Fruit fly (Drosophila melanogaster) whole organism, embryonic: ENCODE measurements around the gene Hand.

Experiments
- Adf1 ChIP-seq: fragments of 200-800 bp; sonication (Bioruptor generic); IDR thresholded peaks from 2 replicates; pipeline ENCODE4 v1.3.6; 2022; ENCODE audit warnings: missing biosample characterization, missing genetic modification characterization
- Aef1 ChIP-seq: fragments of 200-800 bp; sonication (Bioruptor generic); IDR thresholded peaks from 3 replicates; pipeline ENCODE4 v1.3.6; 2022; ENCODE audit warnings: missing biosample characterization, missing genetic modification characterization
- Asciz ChIP-seq: fragments of 200-800 bp; sonication (Bioruptor generic); optimal IDR thresholded peaks from 2 replicates; lab custom pipeline; 2017; ENCODE audit warnings: missing biosample characterization, mild to moderate bottlenecking, missing genetic modification characterization, missing genetic modification reagents
- Atf3 ChIP-seq: fragments of 200-800 bp; sonication (Bioruptor generic); optimal IDR thresholded peaks from 3 replicates; lab custom pipeline; 2016; ENCODE audit warnings: missing biosample characterization, missing genetic modification characterization
- B-H2 ChIP-seq: fragments of 200-800 bp; sonication (Bioruptor generic); optimal IDR thresholded peaks from 2 replicates; lab custom pipeline; 2018; ENCODE audit warnings: missing biosample characterization, mild to moderate bottlenecking, missing genetic modification characterization
- CG10959 ChIP-seq: fragments of 200-800 bp; sonication (Bioruptor generic); IDR thresholded peaks from 2 replicates; pipeline ENCODE4 v1.3.6; 2022; ENCODE audit warnings: missing biosample characterization, missing genetic modification characterization
- CG11093 ChIP-seq: fragments of 200-800 bp; sonication (Bioruptor generic); IDR thresholded peaks from 3 replicates; pipeline ENCODE4 v1.3.6; 2022; ENCODE audit warnings: missing biosample characterization, missing genetic modification characterization
- CG11695 ChIP-seq: fragments of 200-800 bp; sonication (Bioruptor generic); IDR thresholded peaks from 3 replicates; pipeline ENCODE4 v1.3.6; 2022; ENCODE audit warnings: missing biosample characterization, missing genetic modification characterization
- CG12155 ChIP-seq: fragments of 200-800 bp; sonication (Bioruptor generic); optimal IDR thresholded peaks from 3 replicates; lab custom pipeline; 2016; ENCODE audit warnings: missing biosample characterization, missing genetic modification characterization
- CG1233 ChIP-seq: fragments of 200-800 bp; sonication (Bioruptor generic); optimal IDR thresholded peaks from 4 replicates; lab custom pipeline; 2018; ENCODE audit warnings: missing biosample characterization, mild to moderate bottlenecking, missing genetic modification characterization
- CG13296 ChIP-seq: fragments of 200-800 bp; sonication (Bioruptor generic); optimal IDR thresholded peaks from 3 replicates; lab custom pipeline; 2018; ENCODE audit warnings: missing biosample characterization, mild to moderate bottlenecking, missing genetic modification characterization
- CG13424 ChIP-seq: fragments of 200-800 bp; sonication (Bioruptor generic); optimal IDR thresholded peaks from 2 replicates; lab custom pipeline; 2019; ENCODE audit warnings: missing biosample characterization, mild to moderate bottlenecking, missing genetic modification characterization, moderate library complexity
- CG13624 ChIP-seq: fragments of 200-800 bp; sonication (Bioruptor generic); optimal IDR thresholded peaks from 2 replicates; lab custom pipeline; 2016; ENCODE audit warnings: missing biosample characterization, missing genetic modification characterization
- CG15696 ChIP-seq: fragments of 200-800 bp; sonication (Bioruptor generic); optimal IDR thresholded peaks from 2 replicates; lab custom pipeline; 2019; ENCODE audit warnings: missing biosample characterization, mild to moderate bottlenecking, missing genetic modification characterization, moderate library complexity
- CG16779 ChIP-seq: fragments of 200-800 bp; sonication (Bioruptor generic); IDR thresholded peaks from 2 replicates; pipeline ENCODE4 v1.3.6; 2022; ENCODE audit warnings: missing biosample characterization, missing genetic modification characterization
- CG1792 ChIP-seq: fragments of 200-800 bp; sonication (Bioruptor generic); optimal IDR thresholded peaks from 2 replicates; lab custom pipeline; 2016; ENCODE audit warnings: missing biosample characterization, missing genetic modification characterization
- CG18476 ChIP-seq: fragments of 200-800 bp; sonication (Bioruptor generic); optimal IDR thresholded peaks from 2 replicates; lab custom pipeline; 2016; ENCODE audit warnings: missing biosample characterization, mild to moderate bottlenecking, missing genetic modification characterization
- CG2202 ChIP-seq: fragments of 200-800 bp; sonication (Bioruptor generic); optimal IDR thresholded peaks from 2 replicates; lab custom pipeline; 2018; ENCODE audit warnings: missing biosample characterization, mild to moderate bottlenecking, missing genetic modification characterization
- CG2875 ChIP-seq: fragments of 200-800 bp; sonication (Bioruptor generic); optimal IDR thresholded peaks from 2 replicates; lab custom pipeline; 2017; ENCODE audit warnings: missing biosample characterization, mild to moderate bottlenecking, missing genetic modification characterization, missing genetic modification reagents
- CG31388 ChIP-seq: fragments of 200-800 bp; sonication (Bioruptor generic); optimal IDR thresholded peaks from 2 replicates; lab custom pipeline; 2016; ENCODE audit warnings: missing biosample characterization, missing genetic modification characterization
- CG3163 ChIP-seq: fragments of 200-800 bp; sonication (Bioruptor generic); optimal IDR thresholded peaks from 3 replicates; lab custom pipeline; 2016; ENCODE audit warnings: missing biosample characterization, missing genetic modification characterization
- CG4404 ChIP-seq: fragments of 200-800 bp; sonication (Bioruptor generic); IDR thresholded peaks from 2 replicates; pipeline ENCODE4 v1.3.6; 2022; ENCODE audit warnings: missing biosample characterization, missing genetic modification characterization
- CG6791 ChIP-seq: fragments of 200-800 bp; sonication (Bioruptor generic); IDR thresholded peaks from 3 replicates; pipeline ENCODE4 v1.3.6; 2022; ENCODE audit warnings: missing biosample characterization, missing genetic modification characterization; ENCODE audit not compliant: partially characterized antibody
- D19A ChIP-seq: fragments of 200-800 bp; optimal IDR thresholded peaks from 3 replicates; lab custom pipeline; 2019; ENCODE audit warnings: missing biosample characterization, mild to moderate bottlenecking, missing genetic modification characterization, moderate library complexity
- Drgx ChIP-seq: fragments of 200-800 bp; sonication (Bioruptor generic); IDR thresholded peaks from 2 replicates; pipeline ENCODE4 v1.3.6; 2022; ENCODE audit warnings: missing biosample characterization, missing genetic modification characterization
- HLH54F ChIP-seq: fragments of 200-800 bp; sonication (Bioruptor generic); optimal IDR thresholded peaks from 3 replicates; lab custom pipeline; 2016; ENCODE audit warnings: missing biosample characterization, missing genetic modification characterization
- Lhr ChIP-seq: fragments of 200-800 bp; sonication (Bioruptor generic); optimal IDR thresholded peaks from 3 replicates; lab custom pipeline; 2017; ENCODE audit warnings: mild to moderate bottlenecking, missing biosample characterization, missing genetic modification reagents, missing genetic modification characterization
- NC2β ChIP-seq: fragments of 200-800 bp; sonication (Bioruptor generic); optimal IDR thresholded peaks from 2 replicates; lab custom pipeline; 2016; ENCODE audit warnings: missing biosample characterization, missing genetic modification characterization
- Oli ChIP-seq: fragments of 200-800 bp; sonication (Bioruptor generic); optimal IDR thresholded peaks from 2 replicates; lab custom pipeline; 2018; ENCODE audit warnings: missing biosample characterization, mild to moderate bottlenecking, missing genetic modification characterization, moderate library complexity
- Ravus ChIP-seq: fragments of 200-800 bp; sonication (Bioruptor generic); IDR thresholded peaks from 2 replicates; pipeline ENCODE4 v1.3.6; 2022; ENCODE audit warnings: missing biosample characterization, missing genetic modification characterization
- Side ChIP-seq: fragments of 200-800 bp; sonication (Bioruptor generic); optimal IDR thresholded peaks from 2 replicates; lab custom pipeline; 2016; ENCODE audit warnings: missing biosample characterization, missing genetic modification characterization
- amos ChIP-seq: fragments of 200-800 bp; sonication (Bioruptor generic); IDR thresholded peaks from 2 replicates; pipeline ENCODE4 v1.3.6; 2022; ENCODE audit warnings: missing biosample characterization, missing genetic modification characterization; ENCODE audit not compliant: partially characterized antibody
- aop ChIP-seq: fragments of 200-800 bp; sonication (Bioruptor generic); IDR thresholded peaks from 2 replicates; pipeline ENCODE4 v1.3.6; 2022; ENCODE audit warnings: missing biosample characterization, missing genetic modification characterization
- ash1 ChIP-seq: fragments of 200-800 bp; sonication (Bioruptor generic); optimal IDR thresholded peaks from 2 replicates; lab custom pipeline; 2018; ENCODE audit warnings: missing biosample characterization, mild to moderate bottlenecking, missing genetic modification characterization
- chm ChIP-seq: fragments of 200-800 bp; sonication (Bioruptor generic); IDR thresholded peaks from 2 replicates; pipeline ENCODE4 v1.3.6; 2022; ENCODE audit warnings: missing biosample characterization, missing genetic modification characterization
- dimm ChIP-seq: fragments of 200-800 bp; sonication (Bioruptor generic); IDR thresholded peaks from 2 replicates; pipeline ENCODE4 v1.3.6; 2022; ENCODE audit warnings: missing biosample characterization, missing genetic modification characterization
- exex ChIP-seq: fragments of 200-800 bp; sonication (Bioruptor generic); optimal IDR thresholded peaks from 4 replicates; lab custom pipeline; 2018; ENCODE audit warnings: missing biosample characterization, mild to moderate bottlenecking, missing genetic modification characterization, moderate library complexity
- fd102C ChIP-seq: fragments of 200-800 bp; sonication (Bioruptor generic); optimal IDR thresholded peaks from 2 replicates; lab custom pipeline; 2018; ENCODE audit warnings: missing biosample characterization, mild to moderate bottlenecking, missing genetic modification characterization, moderate library complexity
- gem ChIP-seq: fragments of 200-800 bp; sonication (Bioruptor generic); optimal IDR thresholded peaks from 2 replicates; lab custom pipeline; 2019; ENCODE audit warnings: missing biosample characterization, mild to moderate bottlenecking, missing genetic modification characterization, moderate library complexity
- onecut ChIP-seq: fragments of 200-800 bp; sonication (Bioruptor generic); IDR thresholded peaks from 2 replicates; pipeline ENCODE4 v1.3.6; 2022; ENCODE audit warnings: missing biosample characterization, missing genetic modification characterization
- org-1 ChIP-seq: fragments of 200-800 bp; sonication (Bioruptor generic); optimal IDR thresholded peaks from 2 replicates; lab custom pipeline; 2017; ENCODE audit warnings: missing biosample characterization, missing genetic modification characterization
- pb ChIP-seq: fragments of 200-800 bp; sonication (Bioruptor generic); optimal IDR thresholded peaks from 3 replicates; lab custom pipeline; 2016; ENCODE audit warnings: missing biosample characterization, missing genetic modification characterization
- pum ChIP-seq: fragments of 200-800 bp; sonication (Bioruptor generic); optimal IDR thresholded peaks from 2 replicates; lab custom pipeline; 2016; ENCODE audit warnings: missing biosample characterization, missing genetic modification characterization
- run ChIP-seq: fragments of 200-800 bp; sonication (Bioruptor generic); optimal IDR thresholded peaks from 3 replicates; lab custom pipeline; 2018; ENCODE audit warnings: missing biosample characterization, mild to moderate bottlenecking, missing genetic modification characterization
- seq ChIP-seq: fragments of 200-800 bp; sonication (Bioruptor generic); IDR thresholded peaks from 2 replicates; pipeline ENCODE4 v1.3.6; 2022; ENCODE audit warnings: missing biosample characterization, missing genetic modification characterization
- sisA ChIP-seq: fragments of 200-800 bp; sonication (Bioruptor generic); IDR thresholded peaks from 2 replicates; pipeline ENCODE4 v1.3.6; 2022; ENCODE audit warnings: missing biosample characterization, missing genetic modification characterization
- slou ChIP-seq: fragments of 200-800 bp; sonication (Bioruptor generic); optimal IDR thresholded peaks from 3 replicates; lab custom pipeline; 2016; ENCODE audit warnings: missing biosample characterization, missing genetic modification characterization
- sr ChIP-seq: fragments of 200-800 bp; sonication (Bioruptor generic); IDR thresholded peaks from 3 replicates; pipeline ENCODE4 v1.3.6; 2022; ENCODE audit warnings: missing biosample characterization, missing genetic modification characterization
- tx ChIP-seq: fragments of 200-800 bp; sonication (Bioruptor generic); optimal IDR thresholded peaks from 2 replicates; lab custom pipeline; 2016; ENCODE audit warnings: missing biosample characterization, missing genetic modification characterization
- wdn ChIP-seq: fragments of 200-800 bp; sonication (Bioruptor generic); IDR thresholded peaks from 2 replicates; pipeline ENCODE4 v1.3.6; 2022; ENCODE audit warnings: missing biosample characterization, missing genetic modification characterization
- wor ChIP-seq: fragments of 200-800 bp; sonication (Bioruptor generic); IDR thresholded peaks from 2 replicates; pipeline ENCODE4 v1.3.6; 2022; ENCODE audit warnings: missing biosample characterization, missing genetic modification characterization
- zf30C ChIP-seq: fragments of 200-800 bp; sonication (Bioruptor generic); optimal IDR thresholded peaks from 3 replicates; lab custom pipeline; 2018; ENCODE audit warnings: missing biosample characterization, mild to moderate bottlenecking, missing genetic modification characterization

Hand gene

DNA sequence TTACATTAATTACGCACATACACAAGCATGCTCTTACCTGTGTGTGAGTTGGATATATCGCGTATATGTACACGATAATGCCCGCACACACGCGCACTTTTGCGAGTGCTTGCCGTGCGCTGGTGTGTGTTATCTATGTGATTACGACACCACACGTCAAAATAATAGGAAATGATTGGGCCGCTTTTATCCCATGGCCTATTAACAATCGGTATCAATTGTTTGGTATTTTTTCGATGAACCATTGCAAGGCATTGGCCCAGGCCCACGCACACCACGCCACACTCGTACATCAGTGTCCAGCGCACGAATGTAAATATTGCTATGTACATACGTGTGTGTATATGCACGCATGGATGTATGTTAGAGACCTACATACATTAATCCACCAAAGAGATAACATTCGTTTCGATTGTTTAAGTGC is 39.7 kb upstream of the Hand start (continued):
- TF ChIP-seq Ravus (GFP tag; lab: Robert Waterston, UW) (no peak), CG15696 (tag; lab: Kevin White, UChicago) (peak; percentile 72), CG13296 (GFP tag; lab: Kevin White, UChicago) (peak; percentile 90), zf30C (GFP tag; lab: Kevin White, UChicago) (no peak), CG11695 (GFP tag; lab: Robert Waterston, UW) (peak; percentile 30; the same call in 1 of the 3 replicates), dimm (GFP tag; lab: Robert Waterston, UW) (no peak), amos (GFP tag; lab: Robert Waterston, UW) (no peak; the same call in 1 of the 2 replicates), chm (GFP tag; lab: Robert Waterston, UW) (no peak; the same call in 1 of the 2 replicates), Asciz (GFP tag; lab: Kevin White, UChicago) (peak; percentile 69), CG11093 (GFP tag; lab: Robert Waterston, UW) (no peak), CG1233 (GFP tag; lab: Kevin White, UChicago) (peak; percentile 74), sr (GFP tag; lab: Robert Waterston, UW) (no peak), wor (GFP tag; lab: Robert Waterston, UW) (no peak), Adf1 (GFP tag; lab: Robert Waterston, UW) (peak; percentile 16; the same call in 1 of the 2 replicates), gem (tag; lab: Kevin White, UChicago) (peak; percentile 45), CG18476 (GFP tag; lab: Kevin White, UChicago) (no peak), CG13424 (tag; lab: Kevin White, UChicago) (peak; percentile 56), CG4404 (GFP tag; lab: Robert Waterston, UW) (no peak), NC2β (GFP tag; lab: Kevin White, UChicago) (peak; percentile 55), onecut (peak; percentile 74), CG2875 (peak; percentile 53), Side (GFP tag; lab: Kevin White, UChicago) (peak; percentile 67), Drgx (GFP tag; lab: Robert Waterston, UW) (no peak), CG13624 (GFP tag; lab: Kevin White, UChicago) (peak; percentile 68), CG16779 (GFP tag; lab: Robert Waterston, UW) (no peak), CG10959 (no peak), sisA (GFP tag; lab: Robert Waterston, UW) (no peak), CG31388 (GFP tag; lab: Kevin White, UChicago) (no peak), CG6791 (GFP tag; lab: Robert Waterston, UW) (no peak; the same call in 2 of the 3 replicates), Atf3 (no peak), CG3163 (GFP tag; lab: Kevin White, UChicago) (peak; percentile 63), fd102C (peak; percentile 17), exex (peak; percentile 97), CG1792 (peak; percentile 24), B-H2 (GFP tag; lab: Kevin White, UChicago) (peak; percentile 87), ash1 (GFP tag; lab: Kevin White, UChicago) (peak; percentile 40), Aef1 (GFP tag; lab: Robert Waterston, UW) (no peak), seq (GFP tag; lab: Robert Waterston, UW) (no peak), wdn (GFP tag; lab: Robert Waterston, UW) (0 out of 2 replicates have a peak, but pooled peaks have one; percentile 38), aop (GFP tag; lab: Robert Waterston, UW) (no peak), pb (peak; percentile 16), HLH54F (GFP tag; lab: Kevin White, UChicago) (peak; percentile 25), run (tag; lab: Kevin White, UChicago) (no peak), CG12155 (GFP tag; lab: Kevin White, UChicago) (peak; percentile 7), slou (GFP tag; lab: Kevin White, UChicago) (no peak), CG2202 (tag; lab: Kevin White, UChicago) (peak; percentile 35), D19A (tag; lab: Kevin White, UChicago) (peak; percentile 67), org-1 (GFP tag; lab: Kevin White, UChicago) (no peak), tx (no peak), pum (no peak), Oli (tag; lab: Kevin White, UChicago) (no peak), Lhr (peak; percentile 24)
